Worm (Caenorhabditis elegans) whole organism, L4 larva: ENCODE results near the gene ZK370.6.

Experiments used
- D1046.2 ChIP-seq: fragments of 200-800 bp; sonication (Bioruptor generic); IDR thresholded peaks from 2 replicates; pipeline ENCODE4 v1.3.6; 2022; ENCODE audit warnings: missing genetic modification characterization, missing compliant biosample characterization
- F37D6.2 ChIP-seq: sonication (generic microtip); optimal IDR thresholded peaks from 2 replicates; lab custom pipeline; 2016; ENCODE audit warnings: mild to moderate bottlenecking, missing genetic modification characterization, missing compliant biosample characterization
- F49E8.2 ChIP-seq: sonication (generic microtip); optimal IDR thresholded peaks from 2 replicates; lab custom pipeline; 2016; ENCODE audit warnings: missing compliant biosample characterization, mild to moderate bottlenecking, missing genetic modification characterization, borderline replicate concordance
- T20F7.1 ChIP-seq: fragments of 200-800 bp; sonication (Bioruptor generic); optimal IDR thresholded peaks from 2 replicates; lab custom pipeline; 2018; ENCODE audit warnings: mild to moderate bottlenecking, missing genetic modification characterization, missing compliant biosample characterization
- T26A8.4 ChIP-seq: fragments of 200-800 bp; sonication (Bioruptor generic); IDR thresholded peaks from 2 replicates; pipeline ENCODE4 v1.3.6; 2022; ENCODE audit warnings: missing genetic modification characterization, missing compliant biosample characterization
- aha-1 ChIP-seq: fragments of 150-350 bp; peaks from one replicate; lab custom pipeline; 2014; ENCODE audit warnings: missing biosample characterization, missing genetic modification characterization
- attf-4 ChIP-seq: sonication (generic microtip); optimal IDR thresholded peaks from 3 replicates; lab custom pipeline; 2017; ENCODE audit warnings: missing biosample characterization, missing genetic modification characterization
- ceh-62 ChIP-seq: sonication (generic microtip); optimal IDR thresholded peaks from 2 replicates; lab custom pipeline; 2017; ENCODE audit warnings: missing biosample characterization, missing genetic modification characterization
- daf-12 ChIP-seq: fragments of 150-350 bp; optimal IDR thresholded peaks from 2 replicates; lab custom pipeline; 2014; ENCODE audit warnings: missing biosample characterization, missing genetic modification reagents, missing genetic modification characterization
- daf-16 ChIP-seq, 3 experiments: sonication (generic microtip); optimal IDR thresholded peaks; 2 replicates each; lab custom pipeline; 2016 to 2017; ENCODE audit warnings: missing genetic modification characterization in 3 of 3, missing genetic modification reagents in 3 of 3, mild to moderate bottlenecking in 2 of 3, missing compliant biosample characterization in 2 of 3, missing biosample characterization in 1 of 3, moderate library complexity in 1 of 3
- daf-8 ChIP-seq: fragments of 200-800 bp; sonication (Bioruptor generic); IDR thresholded peaks from 2 replicates; pipeline ENCODE4 v1.3.6; 2022; ENCODE audit warnings: missing genetic modification characterization, missing compliant biosample characterization
- dmd-6 ChIP-seq: fragments of 200-800 bp; sonication (Bioruptor generic); IDR thresholded peaks from 2 replicates; pipeline ENCODE4 v1.3.6; 2022; ENCODE audit warnings: missing genetic modification reagents, missing genetic modification characterization, missing compliant biosample characterization
- dmd-8 ChIP-seq: fragments of 200-800 bp; sonication (Bioruptor generic); IDR thresholded peaks from 2 replicates; pipeline ENCODE4 v1.3.6; 2022; ENCODE audit warnings: missing genetic modification characterization, missing compliant biosample characterization
- duxl-1 ChIP-seq: sonication (generic microtip); optimal IDR thresholded peaks from 2 replicates; lab custom pipeline; 2016; ENCODE audit warnings: mild to moderate bottlenecking, missing genetic modification characterization, moderate library complexity, missing compliant biosample characterization; ENCODE audit not compliant: poor library complexity
- dve-1 ChIP-seq: sonication (generic microtip); optimal IDR thresholded peaks from 2 replicates; lab custom pipeline; 2017; ENCODE audit warnings: antibody characterized with exemption, mild to moderate bottlenecking, missing genetic modification characterization, missing compliant biosample characterization; ENCODE audit not compliant: insufficient read depth
- egl-43 ChIP-seq: fragments of 200-800 bp; sonication (Bioruptor generic); IDR thresholded peaks from 2 replicates; pipeline ENCODE4 v1.3.6; 2022; ENCODE audit warnings: missing genetic modification reagents, missing genetic modification characterization, missing compliant biosample characterization
- fkh-10 ChIP-seq: fragments of 150-350 bp; optimal IDR thresholded peaks from 2 replicates; lab custom pipeline; 2014; ENCODE audit warnings: missing biosample characterization, missing genetic modification reagents, missing genetic modification characterization
- fos-1 ChIP-seq: fragments of 150-350 bp; optimal IDR thresholded peaks from 2 replicates; lab custom pipeline; 2014; ENCODE audit warnings: missing biosample characterization, missing genetic modification characterization
- hlh-30 ChIP-seq: sonication (generic microtip); optimal IDR thresholded peaks from 2 replicates; lab custom pipeline; 2017; ENCODE audit warnings: antibody characterized with exemption, mild to moderate bottlenecking, missing genetic modification characterization, missing compliant biosample characterization; ENCODE audit not compliant: insufficient read depth
- jun-1 ChIP-seq: fragments of 150-350 bp; optimal IDR thresholded peaks from 2 replicates; lab custom pipeline; 2014; ENCODE audit warnings: missing biosample characterization, missing genetic modification reagents, missing genetic modification characterization
- madf-9 ChIP-seq: fragments of 200-800 bp; sonication (Bioruptor generic); conservative IDR thresholded peaks from 2 replicates; pipeline ENCODE4 v1.3.6; 2022; ENCODE audit warnings: missing genetic modification reagents, missing genetic modification characterization, missing compliant biosample characterization
- mdl-1 ChIP-seq, 2 experiments: fragments of 150-350 bp in 1 of 2; sonication (generic microtip) in 1 of 2; optimal IDR thresholded peaks; 2 replicates each; lab custom pipeline; 2014 to 2017; ENCODE audit warnings: missing biosample characterization in 2 of 2, missing genetic modification characterization in 2 of 2
- mes-2 ChIP-seq: sonication (generic microtip); optimal IDR thresholded peaks from 2 replicates; lab custom pipeline; 2016; ENCODE audit warnings: missing genotype, mild to moderate bottlenecking, missing genetic modification characterization, missing compliant biosample characterization; ENCODE audit not compliant: poor library complexity, severe bottlenecking
- mxl-3 ChIP-seq: fragments of 200-800 bp; sonication (Bioruptor generic); optimal IDR thresholded peaks from 2 replicates; lab custom pipeline; 2018; ENCODE audit warnings: mild to moderate bottlenecking, missing genetic modification characterization, missing compliant biosample characterization
- nhr-102 ChIP-seq: sonication (generic microtip); optimal IDR thresholded peaks from 2 replicates; lab custom pipeline; 2016; ENCODE audit warnings: mild to moderate bottlenecking, missing genetic modification characterization, moderate library complexity, missing compliant biosample characterization
- nhr-42 ChIP-seq: fragments of 200-800 bp; sonication (Bioruptor generic); IDR thresholded peaks from 2 replicates; pipeline ENCODE4 v1.3.6; 2022; ENCODE audit warnings: missing genetic modification characterization, missing compliant biosample characterization
- nhr-48 ChIP-seq: sonication (generic microtip); optimal IDR thresholded peaks from 2 replicates; lab custom pipeline; 2016; ENCODE audit warnings: mild to moderate bottlenecking, missing genetic modification characterization, missing compliant biosample characterization
- nhr-76 ChIP-seq: fragments of 150-350 bp; optimal IDR thresholded peaks from 2 replicates; lab custom pipeline; 2014; ENCODE audit warnings: missing biosample characterization, missing genetic modification characterization
- pha-4 ChIP-seq, 2 experiments: fragments of 150-350 bp in 1 of 2; fragments of 200-800 bp in 1 of 2; sonication (Bioruptor generic) in 1 of 2; IDR thresholded peaks in 1 of 2; optimal IDR thresholded peaks in 1 of 2; 2 replicates each; pipeline versions ENCODE4 v1.3.6 to Lab custom; 2014 to 2022; ENCODE audit warnings: missing genetic modification characterization in 2 of 2, missing genetic modification reagents in 2 of 2, missing biosample characterization in 1 of 2, missing compliant biosample characterization in 1 of 2
- sdz-12 ChIP-seq: fragments of 200-800 bp; sonication (Bioruptor generic); optimal IDR thresholded peaks from 2 replicates; lab custom pipeline; 2018; ENCODE audit warnings: mild to moderate bottlenecking, missing genetic modification characterization, missing compliant biosample characterization
- tra-1 ChIP-seq: fragments of 200-800 bp; sonication (Bioruptor generic); IDR thresholded peaks from 2 replicates; pipeline ENCODE4 v1.3.6; 2022; ENCODE audit warnings: missing genetic modification reagents, missing genetic modification characterization, missing compliant biosample characterization
- unc-130 ChIP-seq: sonication (generic microtip); optimal IDR thresholded peaks from 2 replicates; lab custom pipeline; 2016; ENCODE audit warnings: missing genetic modification reagents, missing genetic modification characterization, missing compliant biosample characterization
- unc-62 ChIP-seq, 3 experiments: fragments of 150-350 bp in 1 of 3; sonication (generic microtip); optimal IDR thresholded peaks in 2 of 3; peaks in 1 of 3; 1 replicate in 1 of 3; 2 replicates in 2 of 3; lab custom pipeline; 2014 to 2017; ENCODE audit warnings: missing biosample characterization in 3 of 3, missing genetic modification characterization in 3 of 3, missing genetic modification reagents in 3 of 3, missing genotype in 1 of 3
- vab-7 ChIP-seq: fragments of 200-800 bp; sonication (Bioruptor generic); IDR thresholded peaks from 2 replicates; pipeline ENCODE4 v1.3.6; 2022; ENCODE audit warnings: missing genetic modification reagents, missing genetic modification characterization, missing compliant biosample characterization
- zag-1 ChIP-seq: fragments of 150-350 bp; optimal IDR thresholded peaks from 2 replicates; lab custom pipeline; 2014; ENCODE audit warnings: missing biosample characterization, missing genetic modification characterization
- zfp-3 ChIP-seq: fragments of 200-800 bp; sonication (Bioruptor generic); conservative IDR thresholded peaks from 2 replicates; pipeline ENCODE4 v1.3.6; 2022; ENCODE audit warnings: missing genetic modification reagents, missing genetic modification characterization, missing compliant biosample characterization
- ztf-7 ChIP-seq: fragments of 150-350 bp; optimal IDR thresholded peaks from 2 replicates; lab custom pipeline; 2014; ENCODE audit warnings: missing biosample characterization, missing genetic modification characterization

Gene ZK370.6

ce11 chrIII:8767889-8768361, 24.3 kb upstream of the ZK370.6 start, which contains the start of gene mtss-1 (continued):
- 0 out of 2 replicates have a peak, but pooled peaks have one; percentile 35 for TF ChIP-seq T26A8.4
- TF ChIP-seq nhr-76 (tag; lab: Kevin White, UChicago): no peak
- TF ChIP-seq D1046.2 (GFP tag; lab: Robert Waterston, UW): no peak
- peak; percentile 39 for TF ChIP-seq dve-1 (tag; lab: Kevin White, UChicago)
- no peak for TF ChIP-seq fkh-10 (GFP tag; lab: Kevin White, UChicago)
- TF ChIP-seq pha-4 (GFP tag; IDR thresholded peaks at IDR 0.05; lab: Robert Waterston, UW): peak; percentile 39; the same call in 1 of the 2 replicates
- TF ChIP-seq pha-4 (tag; optimal IDR thresholded peaks at IDR 0.05; lab: Kevin White, UChicago): no peak
- TF ChIP-seq jun-1 (tag; lab: Kevin White, UChicago): no peak
- TF ChIP-seq nhr-102 (tag; lab: Kevin White, UChicago): peak; percentile 43
- TF ChIP-seq nhr-42 (GFP tag; lab: Robert Waterston, UW): no peak
- no peak for TF ChIP-seq mdl-1 (tag; optimal IDR thresholded peaks at IDR 0.05; lab: Kevin White, UChicago)
- TF ChIP-seq sdz-12: no peak
- TF ChIP-seq ztf-7 (tag; lab: Kevin White, UChicago): peak; percentile 51
- no peak for TF ChIP-seq vab-7 (GFP tag; lab: Robert Waterston, UW)
- no peak for TF ChIP-seq fos-1 (tag; lab: Kevin White, UChicago)
- peak; percentile 51 for TF ChIP-seq duxl-1
- no peak for TF ChIP-seq dmd-6
- TF ChIP-seq nhr-48 (tag; lab: Kevin White, UChicago): peak; percentile 21
- no peak for TF ChIP-seq daf-8
- no peak for TF ChIP-seq attf-4 (tag; lab: Kevin White, UChicago)
- no peak for TF ChIP-seq dmd-8 (GFP tag; lab: Robert Waterston, UW)
- no peak for TF ChIP-seq daf-16 (GFP tag; optimal IDR thresholded peaks at IDR 0.05; lab: Kevin White, UChicago)
- TF ChIP-seq daf-16 (tag; optimal IDR thresholded peaks at IDR 0.05; lab: Kevin White, UChicago): peak; percentile 65

- no peak for TF ChIP-seq unc-130 (GFP tag; lab: Kevin White, UChicago)
- no peak for TF ChIP-seq F37D6.2
- TF ChIP-seq zfp-3 (GFP tag; lab: Robert Waterston, UW): no peak
- peak in 1 of 2 experiments; percentile 83 for TF ChIP-seq unc-62 (GFP tag; optimal IDR thresholded peaks at IDR 0.05 in 1 of 2; lab: Kevin White, UChicago)
- no peak for TF ChIP-seq unc-62 (tag; optimal IDR thresholded peaks at IDR 0.05; lab: Kevin White, UChicago)
- no peak for TF ChIP-seq tra-1
- TF ChIP-seq madf-9 (GFP tag; lab: Robert Waterston, UW): no peak
- TF ChIP-seq hlh-30: peak; percentile 24
- TF ChIP-seq aha-1 (tag; lab: Kevin White, UChicago): peak; percentile 85
- no peak for TF ChIP-seq F49E8.2
- no peak for TF ChIP-seq daf-12
- TF ChIP-seq zag-1: no peak
- no peak for TF ChIP-seq T20F7.1
- TF ChIP-seq mxl-3 (GFP tag; lab: Kevin White, UChicago): peak; percentile 38
- TF ChIP-seq ceh-62 (tag; lab: Kevin White, UChicago): no peak
Measured at ce11 chrIII:8767292-8767829, 23.7 kb upstream of the ZK370.6 start, which contains the start of gene mig-22. Gene mig-22 (minus strand): TSS chrIII:8767342.

- peak; percentile 94 for TF ChIP-seq aha-1 (tag; lab: Kevin White, UChicago)
- TF ChIP-seq mes-2 (tag; lab: Kevin White, UChicago): no peak
- no peak for TF ChIP-seq egl-43 (GFP tag; lab: Robert Waterston, UW)
Measured at ce11 chrIII:8766467-8766866, 22.8 kb upstream of the ZK370.6 start.
